Fruit fly (Drosophila melanogaster): ENCODE measurements around the gene fy.

Gene fy

dm6 chr2L:8414887-8415883 is 12.1 kb upstream of the fy start, which contains the start of the genes CG13398 and Akap200 (continued):
- no peak for TF ChIP-seq Ravus (GFP tag; IDR thresholded peaks at IDR 0.05)
- TF ChIP-seq CG6813 (GFP tag; optimal IDR thresholded peaks at IDR 0.05), result no peak
- no peak for TF ChIP-seq aop (GFP tag; IDR thresholded peaks at IDR 0.05)
- TF ChIP-seq CG11456 (GFP tag; IDR thresholded peaks at IDR 0.05), result peak; percentile 54; the same call in 1 of the 3 replicates
- TF ChIP-seq CG3838 (GFP tag; optimal IDR thresholded peaks at IDR 0.05), result no peak
- no peak for TF ChIP-seq CG8388 (GFP tag; optimal IDR thresholded peaks at IDR 0.05)
- no peak for TF ChIP-seq CG18764 (GFP tag; optimal IDR thresholded peaks at IDR 0.05)
- TF ChIP-seq Lpt (GFP tag; optimal IDR thresholded peaks at IDR 0.05), result no peak
- TF ChIP-seq Max (GFP tag; optimal IDR thresholded peaks at IDR 0.05), result no peak
- TF ChIP-seq dysf (GFP tag; IDR thresholded peaks at IDR 0.05), result no peak
- no peak for TF ChIP-seq Side (GFP tag; optimal IDR thresholded peaks at IDR 0.05)
- peak; percentile 75 for TF ChIP-seq CG3995 (GFP tag; optimal IDR thresholded peaks at IDR 0.05)
- no peak for TF ChIP-seq Oli (tag; optimal IDR thresholded peaks at IDR 0.05)
- TF ChIP-seq nom (GFP tag; optimal IDR thresholded peaks at IDR 0.05), result peak; percentile 61
- no peak for TF ChIP-seq CG17186 (GFP tag; optimal IDR thresholded peaks at IDR 0.05)
- TF ChIP-seq CG2889 (GFP tag; IDR thresholded peaks at IDR 0.05), result no peak
- no peak for TF ChIP-seq bowl (GFP tag; IDR thresholded peaks at IDR 0.05)
- TF ChIP-seq BtbVII (GFP tag; optimal IDR thresholded peaks at IDR 0.05), result no peak
- no peak for TF ChIP-seq CG10366 (GFP tag; IDR thresholded peaks at IDR 0.05)
- TF ChIP-seq Med (GFP tag), result peak; percentile 76
- no peak for TF ChIP-seq Aef1 (GFP tag; IDR thresholded peaks at IDR 0.05)
- no peak for TF ChIP-seq pnt (GFP tag; optimal IDR thresholded peaks at IDR 0.05)
- no peak for TF ChIP-seq Hr78 (GFP tag; optimal IDR thresholded peaks at IDR 0.05)
- no peak for TF ChIP-seq dati (GFP tag; IDR thresholded peaks at IDR 0.05)
- TF ChIP-seq inv (GFP tag; IDR thresholded peaks at IDR 0.05; ENCODE audit: partially characterized antibody), result no peak
- no peak for TF ChIP-seq CG12071 (GFP tag; optimal IDR thresholded peaks at IDR 0.05)
- TF ChIP-seq CG18476 (GFP tag; optimal IDR thresholded peaks at IDR 0.05), result peak; percentile 44
- TF ChIP-seq CG12219 (GFP tag; optimal IDR thresholded peaks at IDR 0.05), result no peak
- no peak for TF ChIP-seq tap (tag; optimal IDR thresholded peaks at IDR 0.05)
- peak; percentile 30 for TF ChIP-seq Hr3 (GFP tag; optimal IDR thresholded peaks at IDR 0.05)
- no peak for TF ChIP-seq CG7271 (tag; optimal IDR thresholded peaks at IDR 0.05)
- TF ChIP-seq org-1 (GFP tag; optimal IDR thresholded peaks at IDR 0.05), result no peak
- 0 out of 2 replicates have a peak, but pooled peaks have one; percentile 35 for TF ChIP-seq CG6689 (GFP tag; IDR thresholded peaks at IDR 0.05)
- TF ChIP-seq sob (GFP tag; IDR thresholded peaks at IDR 0.05), result no peak
- TF ChIP-seq CG32772 (GFP tag; IDR thresholded peaks at IDR 0.05), result no peak
- no peak for TF ChIP-seq Dfd (GFP tag; optimal IDR thresholded peaks at IDR 0.05)
- no peak for TF ChIP-seq slou (GFP tag; optimal IDR thresholded peaks at IDR 0.05)
- peak; percentile 37 for TF ChIP-seq CG17829 (tag; optimal IDR thresholded peaks at IDR 0.05)
- peak; percentile 92 for TF ChIP-seq MESR4 (GFP tag; optimal IDR thresholded peaks at IDR 0.05)
- no peak for TF ChIP-seq twi (tag; optimal IDR thresholded peaks at IDR 0.05)
- no peak for TF ChIP-seq CG4404 (GFP tag; IDR thresholded peaks at IDR 0.05)
- TF ChIP-seq ab (GFP tag; optimal IDR thresholded peaks at IDR 0.05), result no peak
- TF ChIP-seq HLH54F (GFP tag; optimal IDR thresholded peaks at IDR 0.05), result no peak
- TF ChIP-seq kah (GFP tag; optimal IDR thresholded peaks at IDR 0.05), result no peak
- TF ChIP-seq CG2712 (tag; optimal IDR thresholded peaks at IDR 0.05), result peak; percentile 56
- TF ChIP-seq hth (optimal IDR thresholded peaks at IDR 0.05), result no peak
- no peak for TF ChIP-seq gro (GFP tag; optimal IDR thresholded peaks at IDR 0.05)
- no peak for TF ChIP-seq gce (GFP tag; IDR thresholded peaks at IDR 0.05)
- no peak for TF ChIP-seq amos (GFP tag; IDR thresholded peaks at IDR 0.05; ENCODE audit: partially characterized antibody)
- TF ChIP-seq CG12155 (GFP tag; optimal IDR thresholded peaks at IDR 0.05), result peak; percentile 37
